Fruit fly (Drosophila melanogaster): Measurements from ENCODE around the gene CG4598.
A peak's percentile ranks its signal among the peaks of the same experiment; 100 is the strongest.

The CG4598 gene

dm6 chr2L:9938631-9939256 lies 20.3 kb downstream of the CG4598 start, which contains the start of the genes Datp and CG4619:
TSS of gene Datp (minus strand) at chr2L:9938790.
TSS of gene CG4619 (plus strand) at chr2L:9938863.
- TF ChIP-seq toe (GFP tag; optimal IDR thresholded peaks at IDR 0.05): peak; percentile 59
- peak; percentile 77 for TF ChIP-seq pad (GFP tag; optimal IDR thresholded peaks at IDR 0.05)
- TF ChIP-seq CG7045 (GFP tag; optimal IDR thresholded peaks at IDR 0.05): peak; percentile 13
- no peak for TF ChIP-seq CG5204 (GFP tag; optimal IDR thresholded peaks at IDR 0.05)
- TF ChIP-seq Hr96 (GFP tag; optimal IDR thresholded peaks at IDR 0.05): peak; percentile 66
- TF ChIP-seq Mnt (GFP tag; optimal IDR thresholded peaks at IDR 0.05): peak; percentile 84
- no peak for TF ChIP-seq cnc (optimal IDR thresholded peaks at IDR 0.05)
- TF ChIP-seq Clk (GFP tag; optimal IDR thresholded peaks at IDR 0.05): no peak
- TF ChIP-seq cic (GFP tag; optimal IDR thresholded peaks at IDR 0.05): peak; percentile 39
- no peak for TF ChIP-seq kay (GFP tag; ENCODE audit: borderline replicate concordance)
- TF ChIP-seq CG1620 (GFP tag; optimal IDR thresholded peaks at IDR 0.05): peak; percentile 83
- TF ChIP-seq CG7101 (tag; optimal IDR thresholded peaks at IDR 0.05): peak; percentile 82
- no peak for TF ChIP-seq tj (GFP tag; optimal IDR thresholded peaks at IDR 0.05)
- peak; percentile 67 for TF ChIP-seq CG14711 (tag; optimal IDR thresholded peaks at IDR 0.05)
- peak; percentile 45 for TF ChIP-seq CG11617 (GFP tag; optimal IDR thresholded peaks at IDR 0.05)
- peak; percentile 64 for TF ChIP-seq CG12768 (GFP tag; optimal IDR thresholded peaks at IDR 0.05)
- TF ChIP-seq Crg-1 (GFP tag; optimal IDR thresholded peaks at IDR 0.05): peak; percentile 84
- TF ChIP-seq CG33017 (tag; optimal IDR thresholded peaks at IDR 0.05): peak; percentile 32
- TF ChIP-seq bab1 (GFP tag; optimal IDR thresholded peaks at IDR 0.05): peak; percentile 47
- peak; percentile 39 for TF ChIP-seq ovo (GFP tag; optimal IDR thresholded peaks at IDR 0.05)

dm6 chr2L:9943521-9943920 lies 25.1 kb downstream of the CG4598 start:
- no peak for TF ChIP-seq bab1 (GFP tag; optimal IDR thresholded peaks at IDR 0.05)
- TF ChIP-seq pad (GFP tag; optimal IDR thresholded peaks at IDR 0.05): no peak
- peak; percentile 6 for TF ChIP-seq CG7045 (GFP tag; optimal IDR thresholded peaks at IDR 0.05)
- TF ChIP-seq cnc (optimal IDR thresholded peaks at IDR 0.05): no peak
- peak; percentile 61 for TF ChIP-seq CG33017 (tag; optimal IDR thresholded peaks at IDR 0.05)
- TF ChIP-seq tj (GFP tag; optimal IDR thresholded peaks at IDR 0.05): no peak
- TF ChIP-seq CG11617 (GFP tag; optimal IDR thresholded peaks at IDR 0.05): peak; percentile 25
- TF ChIP-seq CG1620 (GFP tag; optimal IDR thresholded peaks at IDR 0.05): no peak
- TF ChIP-seq Mnt (GFP tag; optimal IDR thresholded peaks at IDR 0.05): peak; percentile 25
- no peak for TF ChIP-seq ovo (GFP tag; optimal IDR thresholded peaks at IDR 0.05)
- peak; percentile 53 for TF ChIP-seq CG12768 (GFP tag; optimal IDR thresholded peaks at IDR 0.05)
- TF ChIP-seq Hr96 (GFP tag; optimal IDR thresholded peaks at IDR 0.05): no peak
- TF ChIP-seq CG14711 (tag; optimal IDR thresholded peaks at IDR 0.05): no peak
- TF ChIP-seq CG7101 (tag; optimal IDR thresholded peaks at IDR 0.05): peak; percentile 64
- TF ChIP-seq Clk (GFP tag; optimal IDR thresholded peaks at IDR 0.05): no peak
- no peak for TF ChIP-seq toe (GFP tag; optimal IDR thresholded peaks at IDR 0.05)
- TF ChIP-seq cic (GFP tag; optimal IDR thresholded peaks at IDR 0.05): peak; percentile 97
- TF ChIP-seq kay (GFP tag; ENCODE audit: borderline replicate concordance): no peak
- no peak for TF ChIP-seq CG5204 (GFP tag; optimal IDR thresholded peaks at IDR 0.05)
- peak; percentile 16 for TF ChIP-seq Crg-1 (GFP tag; optimal IDR thresholded peaks at IDR 0.05)

DNA sequence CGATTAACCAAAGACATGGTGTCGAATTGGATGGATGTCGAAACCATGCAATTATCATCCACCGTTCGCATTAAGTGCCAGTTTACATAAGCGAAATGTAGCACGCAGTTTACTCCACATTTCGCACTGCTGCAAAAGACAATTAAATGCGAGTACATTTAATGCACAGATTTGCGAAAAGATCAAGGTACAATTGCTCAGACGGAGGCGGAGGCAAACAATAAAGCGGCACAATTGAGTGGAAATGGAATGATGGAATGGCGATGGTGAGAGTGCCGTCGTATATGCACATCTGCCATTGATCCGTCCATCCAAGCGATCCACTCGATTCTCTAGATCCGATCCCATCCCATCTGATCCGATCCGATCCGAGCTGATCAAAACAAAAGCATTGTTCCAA lies 26.7 kb downstream of the CG4598 start:
- TF ChIP-seq CG7101 (tag; optimal IDR thresholded peaks at IDR 0.05) (no peak), Crg-1 (GFP tag; optimal IDR thresholded peaks at IDR 0.05) (no peak), bab1 (GFP tag; optimal IDR thresholded peaks at IDR 0.05) (no peak), pad (GFP tag; optimal IDR thresholded peaks at IDR 0.05) (no peak), Hr96 (GFP tag; optimal IDR thresholded peaks at IDR 0.05) (no peak), CG33017 (tag; optimal IDR thresholded peaks at IDR 0.05) (no peak), Clk (GFP tag; optimal IDR thresholded peaks at IDR 0.05) (no peak), CG7045 (GFP tag; optimal IDR thresholded peaks at IDR 0.05) (no peak), CG14711 (tag; optimal IDR thresholded peaks at IDR 0.05) (no peak), CG12768 (GFP tag; optimal IDR thresholded peaks at IDR 0.05) (no peak)

dm6 chr2L:9946051-9946450 lies 27.6 kb downstream of the CG4598 start:
- no peak for TF ChIP-seq CG33017 (tag; optimal IDR thresholded peaks at IDR 0.05)
- TF ChIP-seq ovo (GFP tag; optimal IDR thresholded peaks at IDR 0.05): no peak
- no peak for TF ChIP-seq Clk (GFP tag; optimal IDR thresholded peaks at IDR 0.05)
- no peak for TF ChIP-seq Hr96 (GFP tag; optimal IDR thresholded peaks at IDR 0.05)
- TF ChIP-seq CG12768 (GFP tag; optimal IDR thresholded peaks at IDR 0.05): no peak

dm6 chr2L:9947265-9947664 lies 28.8 kb downstream of the CG4598 start, which contains the start of gene CG5853:
TSS of gene CG5853 (minus strand) at chr2L:9947648.
- no peak for TF ChIP-seq CG7045 (GFP tag; optimal IDR thresholded peaks at IDR 0.05)
- TF ChIP-seq cic (GFP tag; optimal IDR thresholded peaks at IDR 0.05): peak; percentile 79
- no peak for TF ChIP-seq CG1620 (GFP tag; optimal IDR thresholded peaks at IDR 0.05)
- TF ChIP-seq tj (GFP tag; optimal IDR thresholded peaks at IDR 0.05): peak; percentile 25
- peak; percentile 37 for TF ChIP-seq ovo (GFP tag; optimal IDR thresholded peaks at IDR 0.05)
- TF ChIP-seq CG33017 (tag; optimal IDR thresholded peaks at IDR 0.05): peak; percentile 27
- TF ChIP-seq CG7101 (tag; optimal IDR thresholded peaks at IDR 0.05): peak; percentile 26
- TF ChIP-seq toe (GFP tag; optimal IDR thresholded peaks at IDR 0.05): peak; percentile 18
- peak; percentile 62 for TF ChIP-seq bab1 (GFP tag; optimal IDR thresholded peaks at IDR 0.05)
- no peak for TF ChIP-seq cnc (optimal IDR thresholded peaks at IDR 0.05)
- TF ChIP-seq CG5204 (GFP tag; optimal IDR thresholded peaks at IDR 0.05): no peak
- TF ChIP-seq CG11617 (GFP tag; optimal IDR thresholded peaks at IDR 0.05): no peak
- peak; percentile 11 for TF ChIP-seq CG14711 (tag; optimal IDR thresholded peaks at IDR 0.05)
- TF ChIP-seq Clk (GFP tag; optimal IDR thresholded peaks at IDR 0.05): peak; percentile 25
- TF ChIP-seq Mnt (GFP tag; optimal IDR thresholded peaks at IDR 0.05): peak; percentile 79
- peak; percentile 46 for TF ChIP-seq Hr96 (GFP tag; optimal IDR thresholded peaks at IDR 0.05)
- peak; percentile 33 for TF ChIP-seq pad (GFP tag; optimal IDR thresholded peaks at IDR 0.05)
- TF ChIP-seq Crg-1 (GFP tag; optimal IDR thresholded peaks at IDR 0.05): no peak
- TF ChIP-seq CG12768 (GFP tag; optimal IDR thresholded peaks at IDR 0.05): peak; percentile 78
- TF ChIP-seq kay (GFP tag; ENCODE audit: borderline replicate concordance): no peak
